Fruit fly (Drosophila melanogaster): ENCODE data around the gene Lcp65Ab1.

The Lcp65Ab1 gene

DNA sequence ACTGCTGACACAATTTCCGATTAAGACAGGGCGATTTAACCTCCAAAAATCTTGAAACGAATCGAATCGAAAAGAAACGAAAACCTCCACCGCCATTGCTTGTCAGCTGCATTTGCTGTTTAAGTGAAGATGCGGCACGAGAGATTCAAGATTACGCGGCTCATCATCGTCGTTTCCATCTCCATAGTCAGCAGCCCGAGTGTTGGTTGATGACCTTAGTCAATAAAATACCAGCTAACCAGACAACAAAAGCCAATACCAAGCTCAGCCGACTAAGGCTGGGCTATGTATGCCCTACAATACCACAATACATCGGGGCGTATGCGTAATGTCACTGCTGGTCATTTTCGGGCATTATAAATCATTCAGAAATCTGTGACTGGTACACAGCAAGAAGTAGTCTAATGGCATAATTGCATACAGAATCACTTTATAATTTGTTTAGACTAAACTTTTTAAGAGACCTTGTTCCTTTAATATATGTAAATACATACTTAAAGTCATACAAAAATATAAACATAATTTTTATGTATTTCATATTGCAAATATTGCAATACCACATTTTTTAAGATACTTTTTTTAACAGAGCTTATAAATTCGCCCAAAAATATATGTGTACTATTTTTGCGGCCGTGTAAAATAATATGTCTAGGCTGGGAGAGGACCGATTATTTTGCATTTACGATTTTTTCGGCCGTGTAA, 8.4 kb upstream of the Lcp65Ab1 start (continued):
- TF ChIP-seq Blimp-1 (GFP tag; optimal IDR thresholded peaks at IDR 0.05) (no peak), ss (GFP tag; optimal IDR thresholded peaks at IDR 0.05) (no peak), dac (GFP tag; optimal IDR thresholded peaks at IDR 0.05) (no peak), CG31627 (GFP tag; optimal IDR thresholded peaks at IDR 0.05) (no peak), Hr38 (GFP tag; optimal IDR thresholded peaks at IDR 0.05) (no peak), pdm3 (GFP tag; optimal IDR thresholded peaks at IDR 0.05) (no peak), OdsH (GFP tag; optimal IDR thresholded peaks at IDR 0.05) (no peak), CG11294 (GFP tag; IDR thresholded peaks at IDR 0.05) (no peak), Ets21C (GFP tag; optimal IDR thresholded peaks at IDR 0.05) (no peak), svp (GFP tag) (no peak), Met (GFP tag; optimal IDR thresholded peaks at IDR 0.05) (no peak), Eip78C (GFP tag) (peak; percentile 76), Lpt (GFP tag; optimal IDR thresholded peaks at IDR 0.05) (no peak), Eip75B (GFP tag; optimal IDR thresholded peaks at IDR 0.05) (no peak)

dm6 chr3L:6141538-6141937, 7.8 kb upstream of the Lcp65Ab1 start:
- TF ChIP-seq Blimp-1 (GFP tag; optimal IDR thresholded peaks at IDR 0.05) (peak; percentile 92), vri (GFP tag; optimal IDR thresholded peaks at IDR 0.05) (peak; percentile 90), CG7368 (GFP tag; optimal IDR thresholded peaks at IDR 0.05) (no peak)

dm6 chr3L:6142313-6142712, 7.0 kb upstream of the Lcp65Ab1 start, which contains the start of gene Cpr65Aw:
Gene Cpr65Aw, minus strand, starts transcription at chr3L:6142413.
- TF ChIP-seq net (GFP tag; optimal IDR thresholded peaks at IDR 0.05) (no peak), eg (GFP tag; IDR thresholded peaks at IDR 0.05) (no peak), CG10669 (GFP tag; optimal IDR thresholded peaks at IDR 0.05) (no peak), cyc (GFP tag; optimal IDR thresholded peaks at IDR 0.05) (no peak), CG3032 (tag; optimal IDR thresholded peaks at IDR 0.05) (no peak), CG8319 (GFP tag; optimal IDR thresholded peaks at IDR 0.05) (no peak), spab (GFP tag; optimal IDR thresholded peaks at IDR 0.05) (no peak), svp (GFP tag) (no peak), CG34406 (GFP tag; optimal IDR thresholded peaks at IDR 0.05) (no peak)

- TF ChIP-seq ss (GFP tag; optimal IDR thresholded peaks at IDR 0.05) = peak; percentile 31 to 63
- no peak for TF ChIP-seq CG11762 (GFP tag; optimal IDR thresholded peaks at IDR 0.05; ENCODE audit: insufficient read depth)
- TF ChIP-seq Eip78C (GFP tag) = peak; percentile 58
- peak; percentile 14 for TF ChIP-seq CG6808 (GFP tag; optimal IDR thresholded peaks at IDR 0.05)
- peak; percentile 84 for TF ChIP-seq Blimp-1 (GFP tag; optimal IDR thresholded peaks at IDR 0.05)
- TF ChIP-seq CG16779 (tag; optimal IDR thresholded peaks at IDR 0.05) = no peak
- TF ChIP-seq CG6276 (GFP tag; optimal IDR thresholded peaks at IDR 0.05) = no peak
Measured at dm6 chr3L:6143188-6143755, 6.1 kb upstream of the Lcp65Ab1 start, which contains the start of gene Lcp65Ad. Gene Lcp65Ad, plus strand, starts transcription at chr3L:6143395.

DNA sequence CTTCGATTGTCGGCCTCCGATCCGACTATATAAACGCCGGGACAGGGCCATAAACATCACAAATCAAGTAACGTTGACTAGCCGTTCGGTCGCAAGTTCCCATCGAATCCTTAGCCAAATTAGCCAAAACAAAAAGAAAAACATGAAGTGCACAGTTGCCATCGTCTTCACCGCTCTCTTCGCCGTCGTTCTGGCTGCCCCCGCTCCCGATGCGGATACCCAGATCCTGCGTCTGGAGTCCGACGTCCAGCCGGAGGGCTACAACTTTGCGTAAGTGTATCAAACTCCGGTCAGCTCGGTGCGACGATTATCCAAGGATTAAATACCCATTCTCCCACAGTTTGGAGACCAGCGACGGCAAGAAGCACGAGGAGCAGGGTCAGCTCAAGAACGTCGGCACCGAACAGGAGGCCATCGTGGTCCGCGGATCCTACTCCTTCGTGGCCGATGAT, 4.6 kb upstream of the Lcp65Ab1 start, which contains the start of gene Lcp65Ac:
TSS of gene Lcp65Ac (plus strand) at position 51 of the 452 bp plus-strand sequence.
- TF ChIP-seq Lpt (GFP tag; optimal IDR thresholded peaks at IDR 0.05) (no peak), OdsH (GFP tag; optimal IDR thresholded peaks at IDR 0.05) (no peak), CG31627 (GFP tag; optimal IDR thresholded peaks at IDR 0.05) (no peak), CG32006 (GFP tag; optimal IDR thresholded peaks at IDR 0.05) (no peak), fkh (GFP tag; optimal IDR thresholded peaks at IDR 0.05) (no peak), topi (GFP tag; optimal IDR thresholded peaks at IDR 0.05) (no peak), CG6808 (GFP tag; optimal IDR thresholded peaks at IDR 0.05) (no peak), dac (GFP tag; optimal IDR thresholded peaks at IDR 0.05) (no peak), Hr38 (GFP tag; optimal IDR thresholded peaks at IDR 0.05) (no peak), CG15336 (GFP tag; IDR thresholded peaks at IDR 0.05) (no peak), Blimp-1 (GFP tag; optimal IDR thresholded peaks at IDR 0.05) (no peak), CG34406 (GFP tag; optimal IDR thresholded peaks at IDR 0.05) (no peak), CG16779 (tag; optimal IDR thresholded peaks at IDR 0.05) (no peak), Sox14 (GFP tag; optimal IDR thresholded peaks at IDR 0.05) (no peak), eg (GFP tag; IDR thresholded peaks at IDR 0.05) (no peak), pdm3 (GFP tag; optimal IDR thresholded peaks at IDR 0.05) (no peak)

All from whole organism, prepupa.